Worm (Caenorhabditis elegans) whole organism, early embryonic: ENCODE measurements around the gene nspa-10.

Experiments
- B0310.2 ChIP-seq: sonication (generic microtip); optimal IDR thresholded peaks from 2 replicates; lab custom pipeline; 2016; ENCODE audit warnings: mild to moderate bottlenecking, missing genetic modification characterization, missing compliant biosample characterization
- F13C5.2 ChIP-seq: sonication (generic microtip); optimal IDR thresholded peaks from 2 replicates; lab custom pipeline; 2017; ENCODE audit warnings: mild to moderate bottlenecking, missing genetic modification characterization, inconsistent platforms, missing compliant biosample characterization
- aly-1 ChIP-seq: sonication (generic microtip); optimal IDR thresholded peaks from 2 replicates; lab custom pipeline; 2016; ENCODE audit warnings: missing genetic modification characterization, missing compliant biosample characterization
- ama-1 ChIP-seq: fragments of 150-350 bp; optimal IDR thresholded peaks from 2 replicates; lab custom pipeline; 2014
- ceh-13 ChIP-seq: fragments of 200-800 bp; sonication (Bioruptor generic); optimal IDR thresholded peaks from 2 replicates; lab custom pipeline; 2018; ENCODE audit warnings: mild to moderate bottlenecking, missing genetic modification characterization, missing compliant biosample characterization
- ceh-36 ChIP-seq: sonication (generic microtip); optimal IDR thresholded peaks from 2 replicates; lab custom pipeline; 2016; ENCODE audit warnings: missing genetic modification characterization, inconsistent platforms, missing compliant biosample characterization
- ets-7 ChIP-seq: sonication (generic microtip); optimal IDR thresholded peaks from 2 replicates; lab custom pipeline; 2016; ENCODE audit warnings: missing genotype, missing genetic modification characterization, missing compliant biosample characterization
- flt-1 ChIP-seq: fragments of 200-800 bp; sonication (Bioruptor generic); IDR thresholded peaks from 2 replicates; pipeline ENCODE4 v1.3.6; 2022; ENCODE audit warnings: missing genetic modification characterization, missing compliant biosample characterization
- hmbx-1 ChIP-seq: sonication (generic microtip); optimal IDR thresholded peaks from 2 replicates; lab custom pipeline; 2016; ENCODE audit warnings: mild to moderate bottlenecking, missing genetic modification characterization, missing compliant biosample characterization
- hmg-4 ChIP-seq: fragments of 200-800 bp; sonication (Bioruptor generic); optimal IDR thresholded peaks from 2 replicates; lab custom pipeline; 2018; ENCODE audit warnings: mild to moderate bottlenecking, missing genetic modification characterization, missing compliant biosample characterization
- hnd-1 ChIP-seq: sonication (generic microtip); optimal IDR thresholded peaks from 2 replicates; lab custom pipeline; 2016; ENCODE audit warnings: missing genetic modification characterization, missing compliant biosample characterization
- pes-1 ChIP-seq: fragments of 200-800 bp; sonication (Bioruptor generic); IDR thresholded peaks from 2 replicates; pipeline ENCODE4 v1.3.6; 2022; ENCODE audit warnings: missing genetic modification reagents, missing genetic modification characterization, missing compliant biosample characterization
- scrt-1 ChIP-seq: fragments of 200-800 bp; sonication (Bioruptor generic); IDR thresholded peaks from 2 replicates; pipeline ENCODE4 v1.3.6; 2022; ENCODE audit warnings: missing genetic modification characterization, missing compliant biosample characterization
- sea-1 ChIP-seq: fragments of 200-800 bp; sonication (Bioruptor generic); conservative IDR thresholded peaks from 2 replicates; pipeline ENCODE4 v1.3.6; 2022; ENCODE audit warnings: missing genetic modification characterization, missing compliant biosample characterization
- tbx-11 ChIP-seq: fragments of 200-800 bp; sonication (Bioruptor generic); IDR thresholded peaks from 2 replicates; pipeline ENCODE4 v1.3.6; 2022; ENCODE audit warnings: missing genetic modification characterization, missing compliant biosample characterization
- tbx-37 ChIP-seq: fragments of 200-800 bp; sonication (Bioruptor generic); conservative IDR thresholded peaks from 2 replicates; pipeline ENCODE4 v1.3.6; 2022; ENCODE audit warnings: missing genetic modification reagents, missing genetic modification characterization, missing compliant biosample characterization
- tra-4 ChIP-seq: sonication (generic microtip); optimal IDR thresholded peaks from 2 replicates; lab custom pipeline; 2017; ENCODE audit warnings: missing genetic modification characterization, missing compliant biosample characterization

nspa-10 gene

ce11 chrV:14725409-14725808 is 24.8 kb downstream of the nspa-10 start:
- TF ChIP-seq F13C5.2 (tag; lab: Kevin White, UChicago) (no peak), hnd-1 (no peak), ama-1 (lab: Kevin White, UChicago) (no peak), aly-1 (no peak), ets-7 (no peak), ceh-36 (tag; lab: Kevin White, UChicago) (no peak), tbx-11 (no peak), sea-1 (GFP tag; lab: Robert Waterston, UW) (no peak), hmbx-1 (tag; lab: Kevin White, UChicago) (no peak), B0310.2 (no peak), scrt-1 (GFP tag; lab: Robert Waterston, UW) (no peak)

ce11 chrV:14723020-14723419 is 27.2 kb downstream of the nspa-10 start, which contains the start of gene R08A2.7:
TSS of gene R08A2.7 (plus strand) at chrV:14723320.
- TF ChIP-seq hmg-4 (GFP tag; lab: Kevin White, UChicago) (no peak), tbx-37 (no peak), tbx-11 (no peak)

ce11 chrV:14719491-14719890 is 30.8 kb downstream of the nspa-10 start, which contains the start of gene R08A2.1:
TSS of gene R08A2.1 (minus strand) at chrV:14719591.
- TF ChIP-seq sea-1 (GFP tag; lab: Robert Waterston, UW) (no peak), tra-4 (tag; lab: Kevin White, UChicago) (no peak), aly-1 (no peak), hmg-4 (GFP tag; lab: Kevin White, UChicago) (no peak), flt-1 (no peak), B0310.2 (no peak), tbx-37 (no peak), hnd-1 (no peak), scrt-1 (GFP tag; lab: Robert Waterston, UW) (no peak), ama-1 (lab: Kevin White, UChicago) (no peak), ceh-36 (tag; lab: Kevin White, UChicago) (no peak), tbx-11 (no peak), F13C5.2 (tag; lab: Kevin White, UChicago) (no peak), pes-1 (GFP tag; lab: Robert Waterston, UW) (no peak), hmbx-1 (tag; lab: Kevin White, UChicago) (no peak), ceh-13 (GFP tag; lab: Kevin White, UChicago) (no peak), ets-7 (no peak)

DNA sequence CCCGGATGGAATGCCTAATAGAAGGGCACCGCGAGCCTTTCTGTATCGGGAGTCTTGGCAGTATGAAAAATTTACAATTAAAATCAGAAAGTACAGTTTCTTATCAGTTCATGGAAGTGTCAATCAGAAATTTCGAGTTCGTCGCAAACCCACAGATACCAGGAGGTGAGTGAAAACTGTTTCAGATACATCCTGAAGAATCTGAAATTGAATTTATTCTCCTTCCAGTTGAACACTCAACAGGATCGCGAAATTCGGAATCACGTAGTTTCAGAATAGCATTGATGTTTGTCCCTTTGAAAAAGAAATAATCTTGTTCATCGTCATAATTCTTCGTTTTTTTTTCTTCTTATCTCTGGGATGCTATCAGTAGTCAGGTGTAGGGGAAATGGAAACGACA is 34.1 kb downstream of the nspa-10 start, which contains the start of gene fbxa-147:
fbxa-147 (plus strand) TSS at position 386 of the 400 bp plus-strand sequence.
- TF ChIP-seq tra-4 (tag; lab: Kevin White, UChicago) (no peak), ceh-36 (tag; lab: Kevin White, UChicago) (no peak), flt-1 (no peak), hmg-4 (GFP tag; lab: Kevin White, UChicago) (no peak), hnd-1 (no peak), tbx-11 (no peak), aly-1 (no peak), sea-1 (GFP tag; lab: Robert Waterston, UW) (no peak), ets-7 (no peak), tbx-37 (no peak), ceh-13 (GFP tag; lab: Kevin White, UChicago) (no peak), ama-1 (lab: Kevin White, UChicago) (no peak), F13C5.2 (tag; lab: Kevin White, UChicago) (no peak), B0310.2 (no peak)

ce11 chrV:14715608-14716007 is 34.6 kb downstream of the nspa-10 start, which contains the start of gene R08A2.2:
TSS of gene R08A2.2 (minus strand) at chrV:14715708.
- TF ChIP-seq pes-1 (GFP tag; lab: Robert Waterston, UW) (no peak), tbx-37 (no peak), tra-4 (tag; lab: Kevin White, UChicago) (no peak), ets-7 (no peak), scrt-1 (GFP tag; lab: Robert Waterston, UW) (no peak), ama-1 (lab: Kevin White, UChicago) (no peak), hmbx-1 (tag; lab: Kevin White, UChicago) (no peak), flt-1 (no peak), sea-1 (GFP tag; lab: Robert Waterston, UW) (no peak), ceh-36 (tag; lab: Kevin White, UChicago) (no peak), aly-1 (no peak), hnd-1 (no peak), B0310.2 (no peak), hmg-4 (GFP tag; lab: Kevin White, UChicago) (no peak), F13C5.2 (tag; lab: Kevin White, UChicago) (no peak)

DNA sequence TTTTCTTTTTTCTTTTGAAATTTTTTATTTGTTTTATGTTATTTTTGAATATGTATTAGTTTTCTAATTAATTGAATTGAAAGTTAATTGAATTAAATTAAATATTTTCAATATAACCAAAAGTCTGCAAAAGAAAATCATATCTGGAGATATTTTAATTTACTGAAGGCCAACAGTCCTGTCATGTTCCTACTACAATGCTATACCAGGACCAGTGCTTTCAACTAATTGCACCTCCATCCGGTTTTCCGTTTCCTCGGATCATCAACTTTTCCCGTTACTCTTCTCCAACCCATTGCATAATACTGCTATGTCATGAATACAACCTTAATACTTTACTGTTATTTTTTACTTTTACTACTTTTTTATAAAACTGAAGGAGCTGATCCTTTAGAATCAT is 37.9 kb downstream of the nspa-10 start, which contains the start of gene R08A2.5:
R08A2.5 (plus strand) TSS at position 301 of the 400 bp plus-strand sequence.
- TF ChIP-seq hmg-4 (GFP tag; lab: Kevin White, UChicago) (no peak), tbx-37 (no peak)

ce11 chrV:14711077-14711476 is 39.2 kb downstream of the nspa-10 start, which contains the start of gene ssp-33:
TSS of gene ssp-33 (plus strand) at chrV:14711377.
- TF ChIP-seq F13C5.2 (tag; lab: Kevin White, UChicago), result no peak
- TF ChIP-seq hnd-1, result no peak
- no peak for TF ChIP-seq B0310.2
- no peak for TF ChIP-seq pes-1 (GFP tag; lab: Robert Waterston, UW)
- TF ChIP-seq hmbx-1 (tag; lab: Kevin White, UChicago), result no peak
- no peak for TF ChIP-seq hmg-4 (GFP tag; lab: Kevin White, UChicago)
- no peak for TF ChIP-seq tra-4 (tag; lab: Kevin White, UChicago)
- no peak for TF ChIP-seq aly-1
- TF ChIP-seq tbx-37, result no peak
- TF ChIP-seq sea-1 (GFP tag; lab: Robert Waterston, UW), result no peak
- TF ChIP-seq ets-7, result no peak
- TF ChIP-seq ama-1 (lab: Kevin White, UChicago), result no peak
- TF ChIP-seq flt-1, result no peak
- no peak for TF ChIP-seq ceh-13 (GFP tag; lab: Kevin White, UChicago)
- no peak for TF ChIP-seq scrt-1 (GFP tag; lab: Robert Waterston, UW)
- no peak for TF ChIP-seq tbx-11

DNA sequence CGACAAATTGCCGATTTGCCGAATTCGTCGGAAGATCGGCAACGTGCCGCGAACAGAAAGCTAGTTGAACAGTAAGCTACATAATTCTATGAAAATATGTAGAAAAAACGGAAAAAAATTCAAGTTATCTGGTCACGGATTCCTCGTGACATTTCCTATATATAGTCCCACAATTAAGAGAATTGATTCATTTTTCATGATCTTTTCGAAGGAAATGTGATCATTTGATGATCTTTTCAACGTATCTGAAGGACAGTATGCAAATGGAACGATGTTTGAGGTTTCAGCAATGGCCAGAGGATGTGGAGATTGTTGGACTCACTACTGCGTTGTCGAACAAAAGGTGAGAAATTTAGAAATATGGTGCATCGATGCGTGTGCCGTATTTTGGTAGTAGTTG is 42.3 kb downstream of the nspa-10 start, which contains the start of gene R08A2.9:
R08A2.9 (plus strand) TSS at position 301 of the 400 bp plus-strand sequence.
- TF ChIP-seq flt-1 (no peak), ceh-13 (GFP tag; lab: Kevin White, UChicago) (no peak), hnd-1 (no peak), F13C5.2 (tag; lab: Kevin White, UChicago) (no peak), B0310.2 (no peak), pes-1 (GFP tag; lab: Robert Waterston, UW) (no peak), tbx-11 (no peak), hmg-4 (GFP tag; lab: Kevin White, UChicago) (no peak), sea-1 (GFP tag; lab: Robert Waterston, UW) (no peak), ama-1 (lab: Kevin White, UChicago) (no peak), tra-4 (tag; lab: Kevin White, UChicago) (no peak), aly-1 (no peak), scrt-1 (GFP tag; lab: Robert Waterston, UW) (no peak), ceh-36 (tag; lab: Kevin White, UChicago) (no peak), hmbx-1 (tag; lab: Kevin White, UChicago) (no peak)
